Worm (Caenorhabditis elegans) whole organism, late embryonic: ENCODE measurements around the gene shw-3.

Experiments used
- F13H6.1 ChIP-seq: sonication (generic microtip); optimal IDR thresholded peaks from 2 replicates; lab custom pipeline; 2016; ENCODE audit warnings: missing genetic modification characterization, missing compliant biosample characterization
- K02D7.2 ChIP-seq: sonication (generic microtip); optimal IDR thresholded peaks from 2 replicates; lab custom pipeline; 2017; ENCODE audit warnings: mild to moderate bottlenecking, missing genetic modification characterization, missing compliant biosample characterization
- ahr-1 ChIP-seq: sonication (generic microtip); optimal IDR thresholded peaks from 2 replicates; lab custom pipeline; 2016; ENCODE audit warnings: missing genetic modification characterization, missing compliant biosample characterization
- ceh-18 ChIP-seq: sonication (generic microtip); optimal IDR thresholded peaks from 2 replicates; lab custom pipeline; 2016; ENCODE audit warnings: missing genetic modification characterization, missing compliant biosample characterization
- ceh-2 ChIP-seq: sonication (generic microtip); optimal IDR thresholded peaks from 2 replicates; lab custom pipeline; 2016; ENCODE audit warnings: missing genotype, missing genetic modification characterization, missing compliant biosample characterization
- ceh-22 ChIP-seq: sonication (generic microtip); optimal IDR thresholded peaks from 2 replicates; lab custom pipeline; 2017; ENCODE audit warnings: missing biosample characterization, missing genetic modification characterization
- ceh-34 ChIP-seq: sonication (generic microtip); optimal IDR thresholded peaks from 2 replicates; lab custom pipeline; 2016; ENCODE audit warnings: mild to moderate bottlenecking, missing genetic modification characterization, missing compliant biosample characterization
- fkh-10 ChIP-seq: fragments of 150-350 bp; optimal IDR thresholded peaks from 2 replicates; lab custom pipeline; 2014; ENCODE audit warnings: missing biosample characterization, missing genetic modification reagents, missing genetic modification characterization
- nfya-1 ChIP-seq: sonication (generic microtip); optimal IDR thresholded peaks from 2 replicates; lab custom pipeline; 2017; ENCODE audit warnings: missing genetic modification characterization, mild to moderate bottlenecking, missing compliant biosample characterization, antibody characterized with exemption, moderate library complexity
- npax-4 ChIP-seq: sonication (generic microtip); optimal IDR thresholded peaks from 2 replicates; lab custom pipeline; 2016; ENCODE audit warnings: missing genetic modification characterization, missing compliant biosample characterization
- pag-3 ChIP-seq: sonication (generic microtip); optimal IDR thresholded peaks from 2 replicates; lab custom pipeline; 2016; ENCODE audit warnings: missing compliant biosample characterization, missing genetic modification characterization, borderline replicate concordance
- pat-9 ChIP-seq: fragments of 200-800 bp; sonication (Bioruptor generic); optimal IDR thresholded peaks from 2 replicates; lab custom pipeline; 2018; ENCODE audit warnings: mild to moderate bottlenecking, missing genetic modification characterization, moderate library complexity, missing compliant biosample characterization
- ref-2 ChIP-seq: sonication (generic microtip); optimal IDR thresholded peaks from 2 replicates; lab custom pipeline; 2016; ENCODE audit warnings: missing genetic modification characterization, missing compliant biosample characterization
- syd-9 ChIP-seq: sonication (generic microtip); optimal IDR thresholded peaks from 2 replicates; lab custom pipeline; 2016; ENCODE audit warnings: mild to moderate bottlenecking, missing genetic modification characterization, moderate library complexity, missing compliant biosample characterization
- tbx-7 ChIP-seq: sonication (generic microtip); optimal IDR thresholded peaks from 2 replicates; lab custom pipeline; 2016; ENCODE audit warnings: missing genotype, missing genetic modification characterization, missing compliant biosample characterization
- unc-86 ChIP-seq: sonication (generic microtip); optimal IDR thresholded peaks from 2 replicates; lab custom pipeline; 2016; ENCODE audit warnings: missing genetic modification characterization, missing compliant biosample characterization

Gene shw-3

ce11 chrV:12928929-12929532, 57.9 kb downstream of the shw-3 start, which contains the start of gene T16G1.2:
TSS of gene T16G1.2 (plus strand) at chrV:12929482.
- TF ChIP-seq pag-3, result no peak
- no peak for TF ChIP-seq nfya-1
- TF ChIP-seq, all 69 proteins: peak for 0

- TF ChIP-seq ceh-34 (no peak), npax-4 (tag; lab: Kevin White, UChicago) (no peak), unc-86 (no peak), K02D7.2 (no peak), tbx-7 (no peak), ceh-22 (tag; lab: Kevin White, UChicago) (no peak), nfya-1 (no peak), pat-9 (tag; lab: Kevin White, UChicago) (no peak), ceh-2 (tag; lab: Kevin White, UChicago) (no peak), ahr-1 (tag; lab: Kevin White, UChicago) (no peak), ref-2 (no peak), fkh-10 (GFP tag; lab: Kevin White, UChicago) (no peak), F13H6.1 (tag; lab: Kevin White, UChicago) (no peak), syd-9 (no peak), ceh-18 (tag; lab: Kevin White, UChicago) (no peak)
Observed at ce11 chrV:12924128-12924527, 62.8 kb downstream of the shw-3 start, which contains the start of gene pqn-67. TSS of gene pqn-67 (plus strand) at chrV:12924428.
